Worm (Caenorhabditis elegans): ENCODE data around the gene arf-1.

ce11 chrIII:5730041-5730440 lies 15.4 kb downstream of the arf-1 start:
- no peak for TF ChIP-seq mdl-1 (tag; optimal IDR thresholded peaks at IDR 0.05)
- no peak for TF ChIP-seq nhr-10 (tag; optimal IDR thresholded peaks at IDR 0.05)
- TF ChIP-seq ztf-11 (tag; optimal IDR thresholded peaks at IDR 0.05) = no peak
- TF ChIP-seq dmd-8 (GFP tag; IDR thresholded peaks at IDR 0.05) = no peak
- TF ChIP-seq nhr-11 (tag; optimal IDR thresholded peaks at IDR 0.05) = no peak
- TF ChIP-seq snpc-1.2 (GFP tag; IDR thresholded peaks at IDR 0.05) = no peak
- no peak for TF ChIP-seq nhr-48 (tag; optimal IDR thresholded peaks at IDR 0.05)
- no peak for TF ChIP-seq lir-3 (tag; optimal IDR thresholded peaks at IDR 0.05)
- no peak for TF ChIP-seq nhr-77 (tag; optimal IDR thresholded peaks at IDR 0.05)
- TF ChIP-seq skn-1 (tag; optimal IDR thresholded peaks at IDR 0.05) = no peak
- TF ChIP-seq ceh-82 (tag; optimal IDR thresholded peaks at IDR 0.05) = no peak
- no peak for TF ChIP-seq fos-1 (tag; optimal IDR thresholded peaks at IDR 0.05)
- no peak for TF ChIP-seq pqm-1 (tag; optimal IDR thresholded peaks at IDR 0.05)

All from whole organism, L4 larva.